Fruit fly (Drosophila melanogaster): ENCODE data around the gene Sfp65A.

The Sfp65A gene

DNA sequence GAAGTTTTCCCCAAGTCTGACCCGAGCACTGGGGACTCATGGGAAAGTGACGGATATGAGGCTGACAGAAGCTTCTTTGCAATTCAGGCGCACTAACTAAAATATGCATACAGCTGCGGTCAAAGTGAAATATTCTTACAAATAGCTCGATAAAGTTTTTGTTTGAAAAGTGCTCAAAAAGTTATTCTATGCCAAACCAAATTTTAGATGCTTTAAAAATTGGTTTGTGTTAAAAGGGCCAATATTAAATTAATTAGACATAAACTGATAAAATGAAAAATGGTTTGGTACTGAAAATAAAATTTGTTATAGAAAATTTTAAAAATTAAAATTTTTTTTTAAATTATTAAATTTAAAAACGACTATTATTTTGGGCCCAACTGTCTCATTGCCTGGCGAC lies 16.6 kb downstream of the Sfp65A start:
- no peak for TF ChIP-seq GATAd (GFP tag; optimal IDR thresholded peaks at IDR 0.05)
- no peak for TF ChIP-seq rgr (GFP tag; optimal IDR thresholded peaks at IDR 0.05)
- no peak for TF ChIP-seq foxo (GFP tag; optimal IDR thresholded peaks at IDR 0.05)
- no peak for TF ChIP-seq Hnf4 (GFP tag; optimal IDR thresholded peaks at IDR 0.05)
- TF ChIP-seq Dif (GFP tag; optimal IDR thresholded peaks at IDR 0.05; ENCODE audit: partially characterized antibody) = no peak
- no peak for TF ChIP-seq psq (GFP tag; optimal IDR thresholded peaks at IDR 0.05)
- TF ChIP-seq HLH106 (tag; optimal IDR thresholded peaks at IDR 0.05) = no peak
- TF ChIP-seq fru (GFP tag; optimal IDR thresholded peaks at IDR 0.05) = no peak
- no peak for TF ChIP-seq Vsx2 (GFP tag; optimal IDR thresholded peaks at IDR 0.05; ENCODE audit: partially characterized antibody)
- TF ChIP-seq CG9705 (GFP tag; optimal IDR thresholded peaks at IDR 0.05) = no peak
- no peak for TF ChIP-seq woc (GFP tag; optimal IDR thresholded peaks at IDR 0.05)

DNA sequence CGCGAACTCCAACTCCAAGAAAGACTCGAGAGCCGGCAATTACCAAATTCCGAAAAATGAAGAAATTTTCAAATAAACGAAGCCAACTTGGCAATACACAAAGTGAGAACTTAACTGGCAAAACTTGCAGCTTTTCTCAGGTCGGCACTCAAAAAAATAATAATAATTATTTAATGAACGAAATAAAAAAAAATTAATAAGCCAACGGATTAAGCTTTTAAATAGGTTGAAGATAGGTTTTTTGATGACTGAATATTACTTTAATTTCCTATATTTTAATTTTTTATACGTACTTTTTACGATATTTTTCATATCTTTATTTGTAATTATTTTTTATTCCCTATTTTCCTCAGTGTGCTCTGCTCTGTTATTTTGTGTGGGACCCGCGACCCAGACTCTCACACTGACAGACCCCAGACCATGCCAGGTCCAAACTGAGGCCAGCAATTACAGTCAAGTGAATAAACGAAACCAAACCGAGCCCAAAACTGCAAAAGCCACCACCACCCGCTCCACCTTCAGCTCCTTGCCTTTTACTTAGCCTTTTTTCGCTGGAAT lies 19.6 kb downstream of the Sfp65A start:
- TF ChIP-seq Hr78 (GFP tag; optimal IDR thresholded peaks at IDR 0.05) (no peak), foxo (GFP tag; optimal IDR thresholded peaks at IDR 0.05) (peak in 1 of 2 experiments; percentile 72), Sp1 (GFP tag; optimal IDR thresholded peaks at IDR 0.05) (peak; percentile 75), Myc (optimal IDR thresholded peaks at IDR 0.05) (no peak), h (GFP tag; optimal IDR thresholded peaks at IDR 0.05) (peak; percentile 55), HLH106 (tag; optimal IDR thresholded peaks at IDR 0.05) (peak; percentile 70), OdsH (GFP tag; optimal IDR thresholded peaks at IDR 0.05) (peak; percentile 38), dmrt93B (GFP tag; optimal IDR thresholded peaks at IDR 0.05) (peak; percentile 46), woc (GFP tag; optimal IDR thresholded peaks at IDR 0.05) (no peak), rgr (GFP tag; optimal IDR thresholded peaks at IDR 0.05) (peak; percentile 50), Dif (GFP tag; optimal IDR thresholded peaks at IDR 0.05; ENCODE audit: partially characterized antibody) (peak; percentile 15), psq (GFP tag; optimal IDR thresholded peaks at IDR 0.05) (peak; percentile 65), CG32264 (GFP tag; optimal IDR thresholded peaks at IDR 0.05) (no peak), sage (GFP tag; optimal IDR thresholded peaks at IDR 0.05) (no peak), CG9705 (GFP tag; optimal IDR thresholded peaks at IDR 0.05) (no peak), CrebA (GFP tag; optimal IDR thresholded peaks at IDR 0.05; ENCODE audit: borderline replicate concordance) (no peak), brk (GFP tag; optimal IDR thresholded peaks at IDR 0.05) (peak; percentile 59), fru (GFP tag; optimal IDR thresholded peaks at IDR 0.05) (peak; percentile 61)

DNA sequence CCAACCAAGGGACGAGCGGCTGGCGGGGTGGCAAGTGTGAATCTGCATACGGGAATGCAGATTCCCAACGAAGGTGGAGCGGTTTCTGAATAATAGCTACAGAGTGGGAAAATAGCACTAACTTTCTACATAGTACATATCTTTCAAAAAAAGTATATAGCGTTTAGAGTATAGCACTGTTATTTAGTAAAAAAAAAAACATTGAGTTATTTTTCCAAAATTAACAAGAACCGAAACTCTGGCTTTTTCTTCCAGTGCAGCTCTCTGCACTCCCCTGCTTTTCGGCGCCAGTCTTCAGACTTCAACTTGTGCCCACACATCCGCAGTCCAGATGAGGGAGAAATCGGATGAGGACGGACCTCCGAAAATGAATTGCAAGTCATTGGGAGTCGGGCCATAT lies 21.3 kb downstream of the Sfp65A start:
- no peak for TF ChIP-seq CG9705 (GFP tag; optimal IDR thresholded peaks at IDR 0.05)
- TF ChIP-seq psq (GFP tag; optimal IDR thresholded peaks at IDR 0.05) = no peak
- TF ChIP-seq foxo (GFP tag; optimal IDR thresholded peaks at IDR 0.05) = peak in 1 of 2 experiments; percentile 38
- peak; percentile 18 for TF ChIP-seq Sp1 (GFP tag; optimal IDR thresholded peaks at IDR 0.05)
- TF ChIP-seq Hr78 (GFP tag; optimal IDR thresholded peaks at IDR 0.05) = no peak
- TF ChIP-seq jim (GFP tag; optimal IDR thresholded peaks at IDR 0.05) = no peak
- no peak for TF ChIP-seq Abd-B (GFP tag; optimal IDR thresholded peaks at IDR 0.05)
- TF ChIP-seq fru (GFP tag; optimal IDR thresholded peaks at IDR 0.05) = peak; percentile 56
- TF ChIP-seq Rel (GFP tag; optimal IDR thresholded peaks at IDR 0.05) = no peak
- TF ChIP-seq Rel (tag; optimal IDR thresholded peaks at IDR 0.05) = no peak
- TF ChIP-seq CG32264 (GFP tag; optimal IDR thresholded peaks at IDR 0.05) = peak; percentile 12
- no peak for TF ChIP-seq woc (GFP tag; optimal IDR thresholded peaks at IDR 0.05)
- no peak for TF ChIP-seq Dfd (GFP tag; optimal IDR thresholded peaks at IDR 0.05)
- TF ChIP-seq br (GFP tag; optimal IDR thresholded peaks at IDR 0.05) = no peak
- TF ChIP-seq HLH106 (tag; optimal IDR thresholded peaks at IDR 0.05) = no peak
- TF ChIP-seq Hr83 (GFP tag; optimal IDR thresholded peaks at IDR 0.05; ENCODE audit: poor library complexity, severe bottlenecking) = no peak
- TF ChIP-seq dl (GFP tag; optimal IDR thresholded peaks at IDR 0.05; ENCODE audit: insufficient read depth in 1 of 2, partially characterized antibody in 2 of 2) = no peak

DNA sequence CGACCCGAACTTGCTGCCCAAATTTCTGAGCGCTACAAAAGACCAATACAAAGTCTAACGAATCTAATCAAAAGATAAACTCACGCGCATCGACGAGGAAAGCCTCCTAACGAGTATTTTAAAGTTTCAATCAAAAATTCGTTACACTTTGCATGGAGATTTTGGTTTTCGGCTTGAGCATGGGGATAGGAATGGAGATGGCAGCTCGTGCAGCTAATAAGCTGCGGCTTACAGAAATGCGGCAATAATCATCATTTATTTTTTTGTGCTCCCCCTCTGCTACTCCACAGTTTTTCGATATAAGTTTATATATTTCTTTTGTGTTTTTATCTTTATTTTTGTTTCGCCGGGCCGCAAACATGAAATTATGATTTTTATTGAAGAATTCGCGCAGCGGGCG lies 37.7 kb downstream of the Sfp65A start:
- TF ChIP-seq Vsx2 (GFP tag; optimal IDR thresholded peaks at IDR 0.05; ENCODE audit: partially characterized antibody) = no peak
- no peak for TF ChIP-seq CG32264 (GFP tag; optimal IDR thresholded peaks at IDR 0.05)
- no peak for TF ChIP-seq usp (GFP tag; optimal IDR thresholded peaks at IDR 0.05)
- no peak for TF ChIP-seq Rel (GFP tag; optimal IDR thresholded peaks at IDR 0.05)
- no peak for TF ChIP-seq Rel (tag; optimal IDR thresholded peaks at IDR 0.05)
- TF ChIP-seq Dif (GFP tag; optimal IDR thresholded peaks at IDR 0.05; ENCODE audit: partially characterized antibody) = no peak
- TF ChIP-seq Myc (optimal IDR thresholded peaks at IDR 0.05) = no peak
- TF ChIP-seq HLH106 (tag; optimal IDR thresholded peaks at IDR 0.05) = no peak
- TF ChIP-seq ey (GFP tag; optimal IDR thresholded peaks at IDR 0.05) = no peak
- TF ChIP-seq Mio (GFP tag; optimal IDR thresholded peaks at IDR 0.05) = no peak
- no peak for TF ChIP-seq br (GFP tag; optimal IDR thresholded peaks at IDR 0.05)
- TF ChIP-seq dsf (GFP tag; optimal IDR thresholded peaks at IDR 0.05; ENCODE audit: borderline replicate concordance) = no peak
- TF ChIP-seq foxo (GFP tag; optimal IDR thresholded peaks at IDR 0.05) = no peak
- no peak for TF ChIP-seq Abd-B (GFP tag; optimal IDR thresholded peaks at IDR 0.05)
- no peak for TF ChIP-seq GATAd (GFP tag; optimal IDR thresholded peaks at IDR 0.05)
- TF ChIP-seq sv (GFP tag; optimal IDR thresholded peaks at IDR 0.05) = no peak

Data from whole organism, wandering third instar larva.